Worm (Caenorhabditis elegans) whole organism, late embryonic: Measurements from ENCODE around the gene T27A1.2.

Source experiments
- ama-1 ChIP-seq: fragments of 150-350 bp; optimal IDR thresholded peaks from 2 replicates; lab custom pipeline; 2014
- dve-1 ChIP-seq: sonication (generic microtip); optimal IDR thresholded peaks from 2 replicates; lab custom pipeline; 2017; ENCODE audit warnings: antibody characterized with exemption, mild to moderate bottlenecking, missing genetic modification characterization, missing compliant biosample characterization
- hlh-6 ChIP-seq: sonication (generic microtip); optimal IDR thresholded peaks from 2 replicates; lab custom pipeline; 2016; ENCODE audit warnings: missing genotype, missing genetic modification characterization, missing compliant biosample characterization
- pag-3 ChIP-seq: sonication (generic microtip); optimal IDR thresholded peaks from 2 replicates; lab custom pipeline; 2016; ENCODE audit warnings: missing compliant biosample characterization, missing genetic modification characterization, borderline replicate concordance
- pat-9 ChIP-seq: fragments of 200-800 bp; sonication (Bioruptor generic); optimal IDR thresholded peaks from 2 replicates; lab custom pipeline; 2018; ENCODE audit warnings: mild to moderate bottlenecking, missing genetic modification characterization, moderate library complexity, missing compliant biosample characterization

ce11 chrII:512630-513029 lies 24.0 kb downstream of the T27A1.2 start:
- TF ChIP-seq ama-1: no peak
- no peak for TF ChIP-seq pat-9 (tag; lab: Kevin White, UChicago)
- TF ChIP-seq dve-1 (tag; lab: Kevin White, UChicago): no peak
- no peak for TF ChIP-seq hlh-6
- TF ChIP-seq pag-3: no peak
